Fruit fly (Drosophila melanogaster) whole organism, embryonic: ENCODE results near the gene Ptpmeg2.

Source experiments
- CG10321 ChIP-seq: fragments of 200-800 bp; sonication (Bioruptor generic); IDR thresholded peaks from 2 replicates; pipeline ENCODE4 v1.3.6; 2022; ENCODE audit warnings: missing biosample characterization, missing genetic modification characterization
- CG10431 ChIP-seq: fragments of 200-800 bp; sonication (Bioruptor generic); optimal IDR thresholded peaks from 3 replicates; lab custom pipeline; 2018; ENCODE audit warnings: missing biosample characterization, mild to moderate bottlenecking, missing genetic modification characterization
- CG12155 ChIP-seq: fragments of 200-800 bp; sonication (Bioruptor generic); optimal IDR thresholded peaks from 3 replicates; lab custom pipeline; 2016; ENCODE audit warnings: missing biosample characterization, missing genetic modification characterization
- CG1233 ChIP-seq: fragments of 200-800 bp; sonication (Bioruptor generic); optimal IDR thresholded peaks from 4 replicates; lab custom pipeline; 2018; ENCODE audit warnings: missing biosample characterization, mild to moderate bottlenecking, missing genetic modification characterization
- CG13287 ChIP-seq: fragments of 200-800 bp; sonication (Bioruptor generic); IDR thresholded peaks from 2 replicates; pipeline ENCODE4 v1.3.6; 2022; ENCODE audit warnings: missing biosample characterization, missing genetic modification characterization; ENCODE audit not compliant: partially characterized antibody
- CG13775 ChIP-seq: fragments of 200-800 bp; sonication (Bioruptor generic); optimal IDR thresholded peaks from 3 replicates; lab custom pipeline; 2017; ENCODE audit warnings: missing biosample characterization, mild to moderate bottlenecking, missing genetic modification characterization
- CG1529 ChIP-seq: fragments of 200-800 bp; sonication (Bioruptor generic); optimal IDR thresholded peaks from 3 replicates; lab custom pipeline; 2018; ENCODE audit warnings: missing biosample characterization, missing genetic modification characterization
- CG1603 ChIP-seq: fragments of 200-800 bp; sonication (Bioruptor generic); optimal IDR thresholded peaks from 2 replicates; lab custom pipeline; 2019; ENCODE audit warnings: missing biosample characterization, mild to moderate bottlenecking, missing genetic modification characterization, moderate library complexity
- CG16813 ChIP-seq: fragments of 200-800 bp; sonication (Bioruptor generic); IDR thresholded peaks from 3 replicates; pipeline ENCODE4 v1.3.6; 2022; ENCODE audit warnings: missing biosample characterization, missing genetic modification characterization; ENCODE audit not compliant: partially characterized antibody
- CG16863 ChIP-seq: fragments of 200-800 bp; sonication (Bioruptor generic); optimal IDR thresholded peaks from 3 replicates; lab custom pipeline; 2016; ENCODE audit warnings: missing biosample characterization, missing genetic modification characterization
- CG17385 ChIP-seq: fragments of 200-800 bp; sonication (Bioruptor generic); optimal IDR thresholded peaks from 3 replicates; lab custom pipeline; 2018; ENCODE audit warnings: missing biosample characterization, mild to moderate bottlenecking, missing genetic modification characterization
- CG1832 ChIP-seq: fragments of 200-800 bp; sonication (Bioruptor generic); optimal IDR thresholded peaks from 2 replicates; lab custom pipeline; 2017; ENCODE audit warnings: missing biosample characterization, mild to moderate bottlenecking, missing genetic modification characterization, inconsistent platforms
- CG2889 ChIP-seq: fragments of 200-800 bp; sonication (Bioruptor generic); IDR thresholded peaks from 3 replicates; pipeline ENCODE4 v1.3.6; 2022; ENCODE audit warnings: missing biosample characterization, missing genetic modification characterization
- CG3407 ChIP-seq: fragments of 200-800 bp; sonication (Bioruptor generic); optimal IDR thresholded peaks from 2 replicates; lab custom pipeline; 2018; ENCODE audit warnings: missing biosample characterization, mild to moderate bottlenecking, missing genetic modification characterization
- CG34422 ChIP-seq: fragments of 200-800 bp; sonication (Bioruptor generic); IDR thresholded peaks from 3 replicates; pipeline ENCODE4 v1.3.6; 2022; ENCODE audit warnings: missing biosample characterization, missing genetic modification characterization
- CG3838 ChIP-seq: fragments of 200-800 bp; sonication (Bioruptor generic); optimal IDR thresholded peaks from 3 replicates; lab custom pipeline; 2016; ENCODE audit warnings: missing biosample characterization, missing genetic modification characterization
- CG42726 ChIP-seq: fragments of 200-800 bp; sonication (Bioruptor generic); IDR thresholded peaks from 2 replicates; pipeline ENCODE4 v1.3.6; 2022; ENCODE audit warnings: missing biosample characterization, missing genetic modification characterization; ENCODE audit not compliant: partially characterized antibody
- CG4730 ChIP-seq: fragments of 200-800 bp; sonication (Bioruptor generic); IDR thresholded peaks from 2 replicates; pipeline ENCODE4 v1.3.6; 2022; ENCODE audit warnings: missing biosample characterization, missing genetic modification characterization
- CG6272 ChIP-seq: fragments of 200-800 bp; sonication (Bioruptor generic); IDR thresholded peaks from 2 replicates; pipeline ENCODE4 v1.3.6; 2022; ENCODE audit warnings: missing biosample characterization, missing genetic modification characterization
- CG8281 ChIP-seq: fragments of 200-800 bp; sonication (Bioruptor generic); optimal IDR thresholded peaks from 2 replicates; lab custom pipeline; 2018; ENCODE audit warnings: missing biosample characterization, mild to moderate bottlenecking, missing genetic modification characterization, moderate library complexity
- D ChIP-seq, 2 experiments: fragments of 200-800 bp in 1 of 2; fragments of >200 bp in 1 of 2; sonication (Bioruptor generic) in 1 of 2; optimal IDR thresholded peaks; 2 replicates in 1 of 2; 3 replicates in 1 of 2; lab custom pipeline; 2017; ENCODE audit warnings: mild to moderate bottlenecking in 1 of 2, missing biosample characterization in 1 of 2, missing genetic modification characterization in 1 of 2, missing genetic modification reagents in 1 of 2
- Dad ChIP-seq: fragments of 200-800 bp; sonication (Bioruptor generic); optimal IDR thresholded peaks from 3 replicates; lab custom pipeline; 2016; ENCODE audit warnings: missing biosample characterization, missing genetic modification characterization
- Dip2 ChIP-seq: fragments of 200-800 bp; sonication (Bioruptor generic); IDR thresholded peaks from 2 replicates; pipeline ENCODE4 v1.3.6; 2022; ENCODE audit warnings: missing biosample characterization, missing genetic modification characterization
- E2f1 ChIP-seq: fragments of 200-800 bp; sonication (Bioruptor generic); IDR thresholded peaks from 2 replicates; pipeline ENCODE4 v1.3.6; 2022; ENCODE audit warnings: missing biosample characterization, missing genetic modification characterization
- E2f2 ChIP-seq: fragments of 200-800 bp; sonication (Bioruptor generic); IDR thresholded peaks from 2 replicates; pipeline ENCODE4 v1.3.6; 2022; ENCODE audit warnings: missing biosample characterization, missing genetic modification characterization
- HLHmδ ChIP-seq: fragments of 200-800 bp; sonication (Bioruptor generic); optimal IDR thresholded peaks from 2 replicates; lab custom pipeline; 2018; ENCODE audit warnings: missing biosample characterization, mild to moderate bottlenecking, missing genetic modification characterization, moderate library complexity
- HmgZ ChIP-seq: fragments of 200-800 bp; sonication (Bioruptor generic); optimal IDR thresholded peaks from 2 replicates; lab custom pipeline; 2018; ENCODE audit warnings: missing biosample characterization, mild to moderate bottlenecking, missing genetic modification characterization
- Med ChIP-seq: fragments of 200-800 bp; sonication (Bioruptor generic); peaks from one replicate; lab custom pipeline; 2016; ENCODE audit warnings: missing biosample characterization, missing genetic modification characterization, mild to moderate bottlenecking, inconsistent platforms, moderate library complexity
- Nf-YC ChIP-seq: fragments of 200-800 bp; optimal IDR thresholded peaks from 3 replicates; lab custom pipeline; 2019; ENCODE audit warnings: missing biosample characterization, mild to moderate bottlenecking, missing genetic modification characterization, moderate library complexity
- Spps ChIP-seq: fragments of 200-800 bp; sonication (Bioruptor generic); optimal IDR thresholded peaks from 2 replicates; lab custom pipeline; 2018; ENCODE audit warnings: missing biosample characterization, mild to moderate bottlenecking, missing genetic modification characterization
- Sry-β ChIP-seq: fragments of 200-800 bp; sonication (Bioruptor generic); optimal IDR thresholded peaks from 2 replicates; lab custom pipeline; 2018; ENCODE audit warnings: missing biosample characterization, mild to moderate bottlenecking, missing genetic modification characterization, moderate library complexity
- Trl ChIP-seq, 3 experiments: fragments of >200 bp in 2 of 3; fragments of 200-800 bp in 1 of 3; sonication (Bioruptor generic) in 1 of 3; optimal IDR thresholded peaks; 2 replicates in 1 of 3; 3 replicates in 2 of 3; lab custom pipeline; 2016 to 2017; ENCODE audit warnings: missing biosample characterization in 1 of 3, missing genetic modification characterization in 1 of 3
- YL-1 ChIP-seq: fragments of 200-800 bp; sonication (Bioruptor generic); optimal IDR thresholded peaks from 3 replicates; lab custom pipeline; 2017; ENCODE audit warnings: missing biosample characterization, mild to moderate bottlenecking, missing genetic modification characterization
- ara ChIP-seq: fragments of 200-800 bp; sonication (Bioruptor generic); IDR thresholded peaks from 2 replicates; pipeline ENCODE4 v1.3.6; 2022; ENCODE audit warnings: missing biosample characterization, missing genetic modification characterization
- bigmax ChIP-seq: fragments of 200-800 bp; sonication (Bioruptor generic); optimal IDR thresholded peaks from 2 replicates; lab custom pipeline; 2018; ENCODE audit warnings: missing biosample characterization, mild to moderate bottlenecking, missing genetic modification characterization
- cad ChIP-seq: fragments of >200 bp; optimal IDR thresholded peaks from 2 replicates; lab custom pipeline; 2017; ENCODE audit warnings: missing biosample characterization, missing genetic modification characterization
- cwo ChIP-seq: fragments of 200-800 bp; sonication (Bioruptor generic); optimal IDR thresholded peaks from 3 replicates; lab custom pipeline; 2017; ENCODE audit warnings: missing biosample characterization, missing genetic modification characterization, mild to moderate bottlenecking, moderate library complexity, missing genetic modification reagents
- dmrt11E ChIP-seq: fragments of 200-800 bp; sonication (Bioruptor generic); optimal IDR thresholded peaks from 3 replicates; lab custom pipeline; 2018; ENCODE audit warnings: missing biosample characterization, mild to moderate bottlenecking, missing genetic modification characterization, moderate library complexity
- ftz-f1 ChIP-seq: fragments of 200-800 bp; sonication (Bioruptor generic); optimal IDR thresholded peaks from 2 replicates; lab custom pipeline; 2016; ENCODE audit warnings: missing biosample characterization, missing genetic modification characterization
- h ChIP-seq: fragments of >200 bp; optimal IDR thresholded peaks from 2 replicates; lab custom pipeline; 2017
- kah ChIP-seq: fragments of 200-800 bp; sonication (Bioruptor generic); optimal IDR thresholded peaks from 2 replicates; lab custom pipeline; 2018; ENCODE audit warnings: missing biosample characterization, mild to moderate bottlenecking, missing genetic modification characterization
- nom ChIP-seq: fragments of 200-800 bp; sonication (Bioruptor generic); optimal IDR thresholded peaks from 2 replicates; lab custom pipeline; 2017; ENCODE audit warnings: missing biosample characterization, missing genetic modification characterization, mild to moderate bottlenecking, moderate library complexity, missing genetic modification reagents
- pfk ChIP-seq: fragments of 200-800 bp; sonication (Bioruptor generic); optimal IDR thresholded peaks from 2 replicates; lab custom pipeline; 2018; ENCODE audit warnings: missing biosample characterization, mild to moderate bottlenecking, missing genetic modification characterization, moderate library complexity
- pho ChIP-seq: fragments of 200-800 bp; sonication (Bioruptor generic); optimal IDR thresholded peaks from 2 replicates; lab custom pipeline; 2016; ENCODE audit warnings: missing biosample characterization, missing genetic modification characterization
- row ChIP-seq: fragments of 200-800 bp; sonication (Bioruptor generic); IDR thresholded peaks from 3 replicates; pipeline ENCODE4 v1.3.6; 2022; ENCODE audit warnings: missing biosample characterization, missing genetic modification characterization
- salm ChIP-seq: fragments of 200-800 bp; sonication (Bioruptor generic); optimal IDR thresholded peaks from 2 replicates; lab custom pipeline; 2018; ENCODE audit warnings: missing biosample characterization, mild to moderate bottlenecking, missing genetic modification characterization
- slp2 ChIP-seq: fragments of 200-800 bp; sonication (Bioruptor generic); optimal IDR thresholded peaks from 2 replicates; lab custom pipeline; 2016; ENCODE audit warnings: missing biosample characterization, missing genetic modification characterization
- stc ChIP-seq: fragments of 200-800 bp; sonication (Bioruptor generic); IDR thresholded peaks from 2 replicates; pipeline ENCODE4 v1.3.6; 2022; ENCODE audit warnings: missing biosample characterization, missing genetic modification characterization
- tgo ChIP-seq: fragments of 200-800 bp; sonication (Bioruptor generic); IDR thresholded peaks from 3 replicates; pipeline ENCODE4 v1.3.6; 2022; ENCODE audit warnings: missing biosample characterization, missing genetic modification characterization

Ptpmeg2 gene

DNA sequence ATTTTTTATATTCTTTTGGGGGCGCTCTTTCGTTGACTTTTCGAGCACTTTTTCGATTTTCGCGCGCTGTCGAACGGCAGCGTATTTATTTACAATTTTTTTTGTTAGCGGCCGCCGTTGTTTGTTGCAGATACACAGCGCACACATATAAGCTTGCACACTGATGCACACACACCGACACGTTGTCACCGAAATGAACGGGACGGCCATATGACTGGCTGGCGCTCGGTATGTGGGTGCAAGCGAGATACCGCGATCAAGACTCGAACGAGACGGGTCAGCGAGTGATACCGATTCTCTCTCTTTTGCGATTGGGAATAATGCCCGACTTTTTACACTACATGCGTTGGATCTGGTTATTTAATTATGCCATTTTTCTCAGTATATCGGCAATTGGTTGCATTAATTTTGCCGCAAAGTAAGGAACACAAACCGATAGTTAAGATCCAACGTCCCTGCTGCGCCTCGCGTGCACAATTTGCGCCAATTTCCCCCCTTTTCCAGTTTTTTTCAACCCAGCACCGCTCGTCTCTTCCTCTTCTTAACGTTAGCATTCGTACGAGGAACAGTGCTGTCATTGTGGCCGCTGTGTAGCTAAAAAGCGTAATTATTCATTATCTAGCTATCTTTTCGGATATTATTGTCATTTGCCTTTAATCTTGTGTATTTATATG is 27.7 kb upstream of the Ptpmeg2 start, which contains the start of gene nej (continued):
- TF ChIP-seq CG42726 (peak; percentile 22; the same call in 1 of the 2 replicates), Spps (no peak), ftz-f1 (GFP tag; lab: Kevin White, UChicago) (no peak), ara (GFP tag; lab: Robert Waterston, UW) (no peak), Med (peak; percentile 87), slp2 (GFP tag; lab: Kevin White, UChicago) (no peak), E2f2 (GFP tag; lab: Robert Waterston, UW) (peak; percentile 39; the same call in 1 of the 2 replicates), stc (no peak), CG1529 (GFP tag; lab: Kevin White, UChicago) (no peak), CG10431 (no peak), CG34422 (0 out of 3 replicates have a peak, but pooled peaks have one; percentile 40), dmrt11E (tag; lab: Kevin White, UChicago) (no peak), CG13287 (GFP tag; lab: Robert Waterston, UW) (no peak; the same call in 1 of the 2 replicates), CG2889 (GFP tag; lab: Robert Waterston, UW) (no peak), E2f1 (GFP tag; lab: Robert Waterston, UW) (peak; percentile 38; the same call in 1 of the 2 replicates), row (GFP tag; lab: Robert Waterston, UW) (peak; percentile 60), D (optimal IDR thresholded peaks at IDR 0.05; lab: Kevin White, UChicago) (peak; percentile 67), D (GFP tag; optimal IDR thresholded peaks at IDR 0.05; lab: Kevin White, UChicago) (peak; percentile 5), CG10321 (peak; percentile 93), CG4730 (no peak), CG1233 (GFP tag; lab: Kevin White, UChicago) (no peak), cwo (GFP tag; lab: Kevin White, UChicago) (no peak), Sry-β (peak; percentile 97), Trl (optimal IDR thresholded peaks at IDR 0.05; lab: Kevin White, UChicago) (peak in 1 of 2 experiments; percentile 53), Trl (GFP tag; optimal IDR thresholded peaks at IDR 0.05; lab: Kevin White, UChicago) (no peak), CG1832 (GFP tag; lab: Kevin White, UChicago) (peak; percentile 92), CG13775 (GFP tag; lab: Kevin White, UChicago) (no peak), pfk (GFP tag; lab: Kevin White, UChicago) (peak; percentile 12), HLHmδ (peak; percentile 49), CG17385 (GFP tag; lab: Kevin White, UChicago) (peak; percentile 90), HmgZ (peak; percentile 16), cad (GFP tag; lab: Kevin White, UChicago) (no peak), CG12155 (peak; percentile 99), CG6272 (GFP tag; lab: Robert Waterston, UW) (no peak), nom (no peak), CG3407 (GFP tag; lab: Kevin White, UChicago) (peak; percentile 34), Dip2 (no peak), bigmax (GFP tag; lab: Kevin White, UChicago) (no peak), CG16813 (GFP tag; lab: Robert Waterston, UW) (peak; percentile 21; the same call in 1 of the 3 replicates), kah (GFP tag; lab: Kevin White, UChicago) (peak; percentile 44), CG8281 (tag; lab: Kevin White, UChicago) (no peak), CG3838 (GFP tag; lab: Kevin White, UChicago) (no peak), Nf-YC (tag; lab: Kevin White, UChicago) (peak; percentile 65), salm (tag; lab: Kevin White, UChicago) (no peak), pho (GFP tag; lab: Kevin White, UChicago) (no peak), YL-1 (GFP tag; lab: Kevin White, UChicago) (peak; percentile 87), h (no peak), CG1603 (tag; lab: Kevin White, UChicago) (no peak), Dad (GFP tag; lab: Kevin White, UChicago) (no peak), tgo (no peak), CG16863 (no peak)
